Worm (Caenorhabditis elegans): Measurements from ENCODE around the gene T05E12.9.

Gene T05E12.9

ce11 chrV:17068839-17069238 lies 13.8 kb downstream of the T05E12.9 start, which contains the start of gene T05E12.8:
Gene T05E12.8, plus strand, starts transcription at chrV:17069139.
- TF ChIP-seq him-1 (tag; optimal IDR thresholded peaks at IDR 0.05) = no peak
- no peak for TF ChIP-seq dao-5 (tag; optimal IDR thresholded peaks at IDR 0.05)
- no peak for TF ChIP-seq W03F9.2 (tag; optimal IDR thresholded peaks at IDR 0.05)

ce11 chrV:17066634-17067033 lies 16.0 kb downstream of the T05E12.9 start:
- no peak for TF ChIP-seq him-1 (tag; optimal IDR thresholded peaks at IDR 0.05)

ce11 chrV:17064676-17065075 lies 17.9 kb downstream of the T05E12.9 start, which contains the start of gene srh-255:
Gene srh-255, plus strand, starts transcription at chrV:17064976.
- no peak for TF ChIP-seq him-1 (tag; optimal IDR thresholded peaks at IDR 0.05)
- no peak for TF ChIP-seq W03F9.2 (tag; optimal IDR thresholded peaks at IDR 0.05)
- TF ChIP-seq dao-5 (tag; optimal IDR thresholded peaks at IDR 0.05) = no peak

ce11 chrV:17061585-17061984 lies 21.0 kb downstream of the T05E12.9 start, which contains the start of gene F28B1.9:
Gene F28B1.9, plus strand, starts transcription at chrV:17061885.
- TF ChIP-seq dao-5 (tag; optimal IDR thresholded peaks at IDR 0.05) (no peak), W03F9.2 (tag; optimal IDR thresholded peaks at IDR 0.05) (no peak), him-1 (tag; optimal IDR thresholded peaks at IDR 0.05) (no peak)

ce11 chrV:17059987-17060386 lies 22.6 kb downstream of the T05E12.9 start, which contains the start of gene sri-66:
Gene sri-66, plus strand, starts transcription at chrV:17060287.
- TF ChIP-seq W03F9.2 (tag; optimal IDR thresholded peaks at IDR 0.05) (no peak), him-1 (tag; optimal IDR thresholded peaks at IDR 0.05) (no peak), dao-5 (tag; optimal IDR thresholded peaks at IDR 0.05) (no peak)

- no peak for TF ChIP-seq him-1 (tag; optimal IDR thresholded peaks at IDR 0.05)
- TF ChIP-seq dao-5 (tag; optimal IDR thresholded peaks at IDR 0.05) = no peak
- no peak for TF ChIP-seq W03F9.2 (tag; optimal IDR thresholded peaks at IDR 0.05)
Measured at ce11 chrV:17044500-17044899, 38.1 kb downstream of the T05E12.9 start, which contains the start of gene F28B1.2. Gene F28B1.2, plus strand, starts transcription at chrV:17044800.

DNA sequence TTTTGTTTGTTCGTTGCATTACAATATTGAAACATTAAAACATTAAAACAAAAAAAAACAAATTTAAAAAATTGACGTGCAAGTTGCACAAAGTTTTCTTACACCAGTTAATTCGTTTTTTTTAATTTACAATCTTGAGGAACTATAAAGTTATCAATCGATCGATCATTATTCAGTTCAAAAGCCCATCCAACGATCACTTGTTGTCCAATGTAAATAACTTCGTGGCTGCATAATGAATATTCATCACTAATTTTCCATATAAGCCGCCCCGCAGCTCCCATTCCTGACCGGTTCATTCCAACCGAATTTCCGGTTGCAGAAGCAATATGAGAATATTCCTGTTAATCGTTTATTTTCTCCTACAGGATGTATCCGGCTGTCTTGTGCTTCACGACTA lies 40.4 kb downstream of the T05E12.9 start, which contains the start of gene hpo-33:
Gene hpo-33, plus strand, starts transcription at position 301 of the 400 bp plus-strand sequence.
- no peak for TF ChIP-seq W03F9.2 (tag; optimal IDR thresholded peaks at IDR 0.05)
- no peak for TF ChIP-seq him-1 (tag; optimal IDR thresholded peaks at IDR 0.05)
- TF ChIP-seq dao-5 (tag; optimal IDR thresholded peaks at IDR 0.05) = no peak

DNA sequence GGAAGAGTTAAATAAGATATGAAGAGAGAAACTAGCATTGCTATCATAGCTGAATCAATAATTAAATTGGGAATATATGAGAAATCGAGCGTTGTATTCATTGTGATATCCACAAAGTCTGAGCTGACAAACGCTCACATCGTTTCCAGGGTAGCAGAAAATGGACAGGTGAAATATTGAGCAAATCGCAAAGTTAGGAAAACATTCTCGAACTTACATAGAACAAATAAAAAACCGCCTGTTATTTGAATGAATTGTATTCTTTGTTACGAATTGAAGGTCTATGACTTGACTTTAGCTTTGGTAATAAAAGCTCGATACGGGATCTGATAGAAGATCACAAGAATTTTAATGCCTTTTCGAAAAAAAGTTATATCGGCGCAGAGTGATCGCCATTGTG lies 46.8 kb downstream of the T05E12.9 start, which contains the start of gene srz-94:
Gene srz-94, minus strand, starts transcription at position 101 of the 400 bp plus-strand sequence.
- TF ChIP-seq him-1 (tag; optimal IDR thresholded peaks at IDR 0.05) = no peak
- TF ChIP-seq dao-5 (tag; optimal IDR thresholded peaks at IDR 0.05) = no peak
- TF ChIP-seq W03F9.2 (tag; optimal IDR thresholded peaks at IDR 0.05) = no peak

Measured in whole organism, L4/young adult.